Fruit fly (Drosophila melanogaster): ENCODE measurements around the gene CG15167.
A peak's percentile ranks its signal among the peaks of the same experiment; 100 is the strongest.

DNA sequence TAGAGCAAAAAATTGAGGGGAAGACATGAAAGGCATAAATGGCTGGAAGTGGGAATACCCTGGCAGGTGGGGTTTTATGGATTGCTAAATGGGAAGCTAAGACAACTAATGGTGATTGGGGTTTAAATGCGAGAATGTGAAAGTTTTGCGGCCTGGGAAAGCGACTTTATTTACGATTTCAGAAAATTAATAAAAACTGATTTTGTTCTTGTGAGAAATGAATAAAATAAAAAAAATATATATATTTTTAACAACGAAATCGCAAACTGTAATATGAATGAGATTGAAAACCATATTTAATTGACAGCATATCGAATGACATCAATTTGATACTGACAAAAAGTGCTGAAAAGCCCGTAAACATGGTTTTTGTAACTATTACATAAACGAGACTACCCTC lies 11.2 kb downstream of the CG15167 start:
- TF ChIP-seq eg (GFP tag; IDR thresholded peaks at IDR 0.05) = no peak
- TF ChIP-seq Sox102F (GFP tag; optimal IDR thresholded peaks at IDR 0.05) = no peak
- TF ChIP-seq CG32006 (GFP tag; optimal IDR thresholded peaks at IDR 0.05) = peak; percentile 74
- TF ChIP-seq CG10669 (GFP tag; optimal IDR thresholded peaks at IDR 0.05) = no peak
- TF ChIP-seq CG11762 (GFP tag; optimal IDR thresholded peaks at IDR 0.05; ENCODE audit: insufficient read depth) = no peak
- TF ChIP-seq OdsH (GFP tag; optimal IDR thresholded peaks at IDR 0.05) = no peak
- TF ChIP-seq fd59A (GFP tag; optimal IDR thresholded peaks at IDR 0.05) = no peak
- TF ChIP-seq fkh (GFP tag; optimal IDR thresholded peaks at IDR 0.05) = no peak
